Fruit fly (Drosophila melanogaster): ENCODE measurements around the gene CG9147.

Gene CG9147

DNA sequence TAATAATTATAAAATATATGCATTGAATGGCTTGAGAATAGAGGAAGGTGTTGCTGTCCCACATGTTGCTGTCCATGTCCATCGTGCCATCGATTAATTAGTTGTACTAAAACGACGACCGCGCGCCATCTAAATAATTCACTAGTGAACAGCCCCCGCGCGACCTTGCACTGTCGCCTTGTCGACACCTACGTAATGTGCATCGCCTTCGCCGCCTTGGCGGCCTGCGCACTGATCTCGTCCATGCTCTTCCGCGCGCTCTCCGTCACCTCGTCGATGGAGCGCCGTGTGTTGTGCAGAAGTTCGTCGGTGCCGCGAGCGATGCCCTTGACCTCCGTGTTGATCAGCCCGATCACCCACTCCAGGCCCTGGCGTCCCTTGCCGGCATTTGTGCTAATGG lies 18.9 kb upstream of the CG9147 start:
- TF ChIP-seq Clk (GFP tag; optimal IDR thresholded peaks at IDR 0.05) (no peak), CG12768 (GFP tag; optimal IDR thresholded peaks at IDR 0.05) (no peak)

- TF ChIP-seq CG11617 (GFP tag; optimal IDR thresholded peaks at IDR 0.05) (peak; percentile 35), CG14711 (tag; optimal IDR thresholded peaks at IDR 0.05) (peak; percentile 20), Hr96 (GFP tag; optimal IDR thresholded peaks at IDR 0.05) (peak; percentile 3), CG1620 (GFP tag; optimal IDR thresholded peaks at IDR 0.05) (peak; percentile 17), CG5204 (GFP tag; optimal IDR thresholded peaks at IDR 0.05) (no peak), Mnt (GFP tag; optimal IDR thresholded peaks at IDR 0.05) (peak; percentile 91), CG7045 (GFP tag; optimal IDR thresholded peaks at IDR 0.05) (no peak), pad (GFP tag; optimal IDR thresholded peaks at IDR 0.05) (peak; percentile 44), cnc (optimal IDR thresholded peaks at IDR 0.05) (no peak), cic (GFP tag; optimal IDR thresholded peaks at IDR 0.05) (peak; percentile 2), tj (GFP tag; optimal IDR thresholded peaks at IDR 0.05) (peak; percentile 25), ovo (GFP tag; optimal IDR thresholded peaks at IDR 0.05) (peak; percentile 43), CG12768 (GFP tag; optimal IDR thresholded peaks at IDR 0.05) (peak; percentile 32), CG33017 (tag; optimal IDR thresholded peaks at IDR 0.05) (no peak), CG7101 (tag; optimal IDR thresholded peaks at IDR 0.05) (peak; percentile 54), toe (GFP tag; optimal IDR thresholded peaks at IDR 0.05) (no peak), kay (GFP tag; ENCODE audit: borderline replicate concordance) (no peak), bab1 (GFP tag; optimal IDR thresholded peaks at IDR 0.05) (peak; percentile 72)
Measured at dm6 chr2L:6047528-6048160, 18.2 kb upstream of the CG9147 start, which contains the start of gene IPIP. TSS of gene IPIP (plus strand) at chr2L:6048002.

DNA sequence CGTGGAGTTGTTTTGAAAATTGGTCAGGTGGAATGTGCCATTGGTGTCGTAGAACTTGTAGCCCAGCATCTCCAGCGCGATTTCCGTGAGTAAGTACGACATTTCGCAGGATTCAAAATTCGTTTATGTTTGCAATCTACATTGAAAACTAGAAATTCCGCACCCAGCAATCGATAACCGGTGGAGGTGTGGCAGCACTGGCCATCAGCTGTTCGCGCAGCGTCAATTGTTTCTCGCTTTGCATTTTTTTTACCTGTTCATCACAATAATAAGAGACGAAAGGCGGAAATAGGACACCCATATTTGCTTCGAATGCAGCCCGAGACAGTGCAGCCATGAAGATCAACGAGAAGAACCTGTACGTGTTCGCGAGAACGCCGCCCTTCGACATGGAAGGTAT lies 17.3 kb upstream of the CG9147 start, which contains the start of the genes CG34179 and slmo:
TSS of gene CG34179 (minus strand) at position 165 of the 400 bp plus-strand sequence.
TSS of gene slmo (minus strand) at position 165 of the 400 bp plus-strand sequence.
- TF ChIP-seq tj (GFP tag; optimal IDR thresholded peaks at IDR 0.05) (peak; percentile 84), pad (GFP tag; optimal IDR thresholded peaks at IDR 0.05) (no peak)

dm6 chr2L:6050575-6050974 lies 15.2 kb upstream of the CG9147 start, which contains the start of gene CG9135:
TSS of gene CG9135 (plus strand) at chr2L:6050800.
- TF ChIP-seq Clk (GFP tag; optimal IDR thresholded peaks at IDR 0.05) (no peak), bab1 (GFP tag; optimal IDR thresholded peaks at IDR 0.05) (peak; percentile 24)

DNA sequence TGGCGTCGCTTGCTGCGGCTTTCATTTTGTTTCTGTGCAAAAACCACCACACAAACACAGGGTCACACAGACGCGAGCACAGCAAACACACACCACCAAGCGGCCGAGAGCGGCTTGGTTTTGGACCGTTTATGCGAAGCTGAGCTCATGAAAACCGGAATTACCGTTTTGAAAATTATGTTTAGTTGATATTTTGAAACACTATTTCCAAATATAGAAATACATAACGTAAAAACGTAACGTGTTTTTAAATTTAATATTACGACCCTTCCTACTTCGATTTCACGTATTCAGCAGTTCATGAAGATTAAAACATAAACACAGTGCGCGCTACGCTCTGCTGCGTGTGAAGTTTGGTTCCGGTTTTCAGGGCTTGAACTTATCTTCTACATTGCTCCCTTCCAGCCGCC lies 14.6 kb upstream of the CG9147 start:
- TF ChIP-seq CG5204 (GFP tag; optimal IDR thresholded peaks at IDR 0.05) = no peak
- peak; percentile 66 for TF ChIP-seq Mnt (GFP tag; optimal IDR thresholded peaks at IDR 0.05)
- TF ChIP-seq Clk (GFP tag; optimal IDR thresholded peaks at IDR 0.05) = peak; percentile 47
- TF ChIP-seq bab1 (GFP tag; optimal IDR thresholded peaks at IDR 0.05) = peak; percentile 95
- peak; percentile 94 for TF ChIP-seq CG11617 (GFP tag; optimal IDR thresholded peaks at IDR 0.05)
- peak; percentile 96 for TF ChIP-seq CG33017 (tag; optimal IDR thresholded peaks at IDR 0.05)
- TF ChIP-seq CG7045 (GFP tag; optimal IDR thresholded peaks at IDR 0.05) = peak; percentile 94
- peak; percentile 3 for TF ChIP-seq ovo (GFP tag; optimal IDR thresholded peaks at IDR 0.05)
- no peak for TF ChIP-seq cnc (optimal IDR thresholded peaks at IDR 0.05)
- peak; percentile 90 for TF ChIP-seq toe (GFP tag; optimal IDR thresholded peaks at IDR 0.05)
- TF ChIP-seq cic (GFP tag; optimal IDR thresholded peaks at IDR 0.05) = peak; percentile 60
- peak; percentile 95 for TF ChIP-seq Hr96 (GFP tag; optimal IDR thresholded peaks at IDR 0.05)
- TF ChIP-seq tj (GFP tag; optimal IDR thresholded peaks at IDR 0.05) = peak; percentile 71
- peak; percentile 34 for TF ChIP-seq Crg-1 (GFP tag; optimal IDR thresholded peaks at IDR 0.05)
- TF ChIP-seq CG14711 (tag; optimal IDR thresholded peaks at IDR 0.05) = peak; percentile 88
- peak; percentile 59 for TF ChIP-seq pad (GFP tag; optimal IDR thresholded peaks at IDR 0.05)
- TF ChIP-seq CG12768 (GFP tag; optimal IDR thresholded peaks at IDR 0.05) = peak; percentile 90
- no peak for TF ChIP-seq kay (GFP tag; ENCODE audit: borderline replicate concordance)
- peak; percentile 57 for TF ChIP-seq CG1620 (GFP tag; optimal IDR thresholded peaks at IDR 0.05)
- TF ChIP-seq CG7101 (tag; optimal IDR thresholded peaks at IDR 0.05) = peak; percentile 94

DNA sequence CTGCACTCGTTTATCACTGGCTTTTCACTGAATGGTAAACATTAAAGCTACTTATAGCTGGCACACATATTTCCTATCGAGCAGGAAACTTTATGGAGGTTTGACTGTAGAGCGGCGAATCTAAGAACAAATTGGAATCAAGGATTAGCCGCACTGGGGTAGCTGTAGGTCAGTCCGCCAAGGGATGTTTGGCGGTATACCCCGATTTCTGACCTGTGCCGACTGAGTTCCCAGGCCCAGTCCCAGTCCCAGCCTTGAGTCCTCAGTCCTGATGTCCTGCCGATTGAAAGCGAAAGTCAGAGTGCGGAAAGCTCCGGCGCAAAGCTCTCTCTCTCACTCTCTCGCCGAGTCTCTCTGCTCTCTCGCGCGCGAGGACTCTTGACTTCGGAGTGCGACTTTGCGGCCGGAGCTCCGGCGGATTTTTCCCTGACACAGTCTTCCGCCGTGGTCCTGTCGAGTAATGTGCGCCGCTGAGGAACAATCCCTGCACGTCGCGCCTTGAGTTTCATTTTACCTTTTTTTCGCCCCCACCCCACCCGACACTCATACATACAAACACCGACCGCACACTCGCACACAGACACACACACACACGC lies 11.8 kb upstream of the CG9147 start, which contains the start of gene CG13995:
TSS of gene CG13995 (plus strand) at position 429 of the 596 bp plus-strand sequence.
- no peak for TF ChIP-seq Clk (GFP tag; optimal IDR thresholded peaks at IDR 0.05)
- TF ChIP-seq Crg-1 (GFP tag; optimal IDR thresholded peaks at IDR 0.05) = no peak
- TF ChIP-seq CG14711 (tag; optimal IDR thresholded peaks at IDR 0.05) = no peak
- no peak for TF ChIP-seq cic (GFP tag; optimal IDR thresholded peaks at IDR 0.05)
- no peak for TF ChIP-seq CG11617 (GFP tag; optimal IDR thresholded peaks at IDR 0.05)
- no peak for TF ChIP-seq CG12768 (GFP tag; optimal IDR thresholded peaks at IDR 0.05)
- TF ChIP-seq tj (GFP tag; optimal IDR thresholded peaks at IDR 0.05) = no peak
- TF ChIP-seq Hr96 (GFP tag; optimal IDR thresholded peaks at IDR 0.05) = no peak
- TF ChIP-seq CG7101 (tag; optimal IDR thresholded peaks at IDR 0.05) = no peak

DNA sequence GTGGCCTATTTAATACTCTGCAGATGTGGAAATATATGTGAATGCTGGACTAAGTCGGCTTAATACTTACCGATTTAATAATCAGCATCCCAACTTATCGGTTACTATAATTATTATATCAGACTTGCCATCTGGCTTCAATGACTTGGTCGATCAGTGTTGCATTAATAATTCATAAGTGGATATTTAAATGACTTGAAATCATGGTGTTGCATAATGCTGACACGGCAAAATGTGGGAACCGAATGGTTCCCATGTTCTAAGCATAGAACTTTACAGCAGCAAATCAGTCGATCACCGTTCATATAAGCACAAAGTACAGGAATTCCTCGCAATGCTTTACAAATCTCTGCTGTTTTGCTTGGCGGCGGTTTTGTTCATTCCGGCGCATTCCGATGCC lies 5.6 kb upstream of the CG9147 start, which contains the start of gene CG34180:
TSS of gene CG34180 (plus strand) at position 301 of the 400 bp plus-strand sequence.
- TF ChIP-seq Hr96 (GFP tag; optimal IDR thresholded peaks at IDR 0.05) (no peak), CG14711 (tag; optimal IDR thresholded peaks at IDR 0.05) (no peak), bab1 (GFP tag; optimal IDR thresholded peaks at IDR 0.05) (no peak), kay (GFP tag; ENCODE audit: borderline replicate concordance) (no peak), CG7045 (GFP tag; optimal IDR thresholded peaks at IDR 0.05) (no peak), CG1620 (GFP tag; optimal IDR thresholded peaks at IDR 0.05) (no peak), pad (GFP tag; optimal IDR thresholded peaks at IDR 0.05) (no peak), CG11617 (GFP tag; optimal IDR thresholded peaks at IDR 0.05) (no peak), CG5204 (GFP tag; optimal IDR thresholded peaks at IDR 0.05) (no peak), Crg-1 (GFP tag; optimal IDR thresholded peaks at IDR 0.05) (no peak), tj (GFP tag; optimal IDR thresholded peaks at IDR 0.05) (no peak)
